Fruit fly (Drosophila melanogaster) whole organism, pupa: Measurements from ENCODE around the gene CG16762.

Source experiments
- CG10348 ChIP-seq: fragments of 200-800 bp; sonication (Bioruptor generic); IDR thresholded peaks from 2 replicates; pipeline ENCODE4 v1.3.6; 2022; ENCODE audit warnings: missing biosample characterization, missing genetic modification characterization
- CG12605 ChIP-seq: fragments of 200-800 bp; sonication (Bioruptor generic); IDR thresholded peaks from 2 replicates; pipeline ENCODE4 v1.3.6; 2022; ENCODE audit warnings: missing biosample characterization, missing genetic modification characterization
- CG14655 ChIP-seq: fragments of 200-800 bp; sonication (Bioruptor generic); optimal IDR thresholded peaks from 3 replicates; lab custom pipeline; 2017; ENCODE audit warnings: mild to moderate bottlenecking, missing biosample characterization, missing genetic modification reagents, missing genetic modification characterization
- CG17806 ChIP-seq: fragments of 200-800 bp; sonication (Bioruptor generic); optimal IDR thresholded peaks from 2 replicates; lab custom pipeline; 2018; ENCODE audit warnings: missing biosample characterization, mild to moderate bottlenecking, missing genetic modification characterization, moderate library complexity
- CG32121 ChIP-seq: fragments of 200-800 bp; sonication (Bioruptor generic); IDR thresholded peaks from 2 replicates; pipeline ENCODE4 v1.3.6; 2022; ENCODE audit warnings: missing biosample characterization, missing genetic modification characterization
- CG9948 ChIP-seq: fragments of 200-800 bp; sonication (Bioruptor generic); optimal IDR thresholded peaks from 2 replicates; lab custom pipeline; 2018; ENCODE audit warnings: missing biosample characterization, mild to moderate bottlenecking, missing genetic modification characterization, moderate library complexity
- D1 ChIP-seq: fragments of 200-800 bp; sonication (Bioruptor generic); optimal IDR thresholded peaks from 2 replicates; lab custom pipeline; 2018; ENCODE audit warnings: missing biosample characterization, mild to moderate bottlenecking, missing genetic modification characterization, moderate library complexity
- Ets98B ChIP-seq: fragments of 200-800 bp; sonication (Bioruptor generic); IDR thresholded peaks from 2 replicates; pipeline ENCODE4 v1.3.6; 2022; ENCODE audit warnings: missing biosample characterization, missing genetic modification characterization
- Pif1A ChIP-seq: fragments of 200-800 bp; sonication (Bioruptor generic); optimal IDR thresholded peaks from 3 replicates; lab custom pipeline; 2016; ENCODE audit warnings: missing biosample characterization, missing genetic modification characterization
- Pif1B ChIP-seq: fragments of 200-800 bp; sonication (Bioruptor generic); optimal IDR thresholded peaks from 3 replicates; lab custom pipeline; 2016; ENCODE audit warnings: missing biosample characterization, missing genetic modification characterization
- fd96Ca ChIP-seq: fragments of 200-800 bp; sonication (Bioruptor generic); IDR thresholded peaks from 3 replicates; pipeline ENCODE4 v1.3.6; 2022; ENCODE audit warnings: missing biosample characterization, missing genetic modification characterization
- rn ChIP-seq: fragments of 200-800 bp; sonication (Bioruptor generic); IDR thresholded peaks from 2 replicates; pipeline ENCODE4 v1.3.6; 2022; ENCODE audit warnings: missing biosample characterization, missing genetic modification characterization

- no peak for TF ChIP-seq CG10348 (GFP tag; lab: Robert Waterston, UW)
- no peak for TF ChIP-seq CG9948 (tag; lab: Kevin White, UChicago)
- no peak for TF ChIP-seq CG32121 (GFP tag; lab: Robert Waterston, UW)
- TF ChIP-seq fd96Ca (GFP tag; lab: Robert Waterston, UW): no peak
- no peak for TF ChIP-seq rn (GFP tag; lab: Robert Waterston, UW)
- TF ChIP-seq Ets98B (GFP tag; lab: Robert Waterston, UW): no peak
- TF ChIP-seq D1 (tag; lab: Kevin White, UChicago): no peak
- TF ChIP-seq Pif1B (GFP tag; lab: Kevin White, UChicago): no peak
- TF ChIP-seq CG17806 (tag; lab: Kevin White, UChicago): no peak
- no peak for TF ChIP-seq CG12605
- TF ChIP-seq CG14655: no peak
- TF ChIP-seq Pif1A: no peak
Observed at dm6 chr3L:2475564-2476260, at the start of gene CG16762.
